Worm (Caenorhabditis elegans): ENCODE measurements around the gene C10A4.13.

Gene C10A4.13

ce11 chrX:7405393-7405792 is 7.6 kb upstream of the C10A4.13 start, which contains the start of gene C10A4.3:
C10A4.3 (plus strand) TSS chrX:7405693.
- no peak for TF ChIP-seq nhr-12 (tag; optimal IDR thresholded peaks at IDR 0.05)
- TF ChIP-seq ces-1 (GFP tag; optimal IDR thresholded peaks at IDR 0.05) = peak; percentile 8
- no peak for TF ChIP-seq unc-120 (tag; optimal IDR thresholded peaks at IDR 0.05; ENCODE audit: poor library complexity, severe bottlenecking)
- no peak for TF ChIP-seq nhr-2 (tag; optimal IDR thresholded peaks at IDR 0.05)
- TF ChIP-seq elt-1 (tag; optimal IDR thresholded peaks at IDR 0.05; ENCODE audit: borderline replicate concordance, insufficient read depth) = no peak
- no peak for TF ChIP-seq bed-3 (GFP tag; optimal IDR thresholded peaks at IDR 0.05)
- no peak for TF ChIP-seq ham-2 (GFP tag; optimal IDR thresholded peaks at IDR 0.05)
- TF ChIP-seq hlh-1 (tag; optimal IDR thresholded peaks at IDR 0.05) = no peak

- TF ChIP-seq drap-1 (GFP tag; optimal IDR thresholded peaks at IDR 0.05) (no peak), lsy-2 (tag; optimal IDR thresholded peaks at IDR 0.05) (no peak), ztf-11 (tag; optimal IDR thresholded peaks at IDR 0.05) (no peak), flh-1 (GFP tag; optimal IDR thresholded peaks at IDR 0.05) (no peak), pha-4 (tag; optimal IDR thresholded peaks at IDR 0.05) (no peak), M03D4.4 (tag; optimal IDR thresholded peaks at IDR 0.05) (no peak), blmp-1 (tag; optimal IDR thresholded peaks at IDR 0.05) (no peak), mep-1 (tag; optimal IDR thresholded peaks at IDR 0.05) (no peak), mls-2 (tag; optimal IDR thresholded peaks at IDR 0.05) (no peak), snpc-4 (tag; optimal IDR thresholded peaks at IDR 0.05) (no peak), lin-32 (GFP tag; optimal IDR thresholded peaks at IDR 0.05) (no peak), nhr-237 (tag; optimal IDR thresholded peaks at IDR 0.05) (no peak), nhr-2 (tag; optimal IDR thresholded peaks at IDR 0.05) (no peak), ceh-39 (tag; optimal IDR thresholded peaks at IDR 0.05) (no peak), unc-39 (tag; optimal IDR thresholded peaks at IDR 0.05) (no peak)
These were observed 6.7 kb upstream of the C10A4.13 start for ce11 chrX:7404551-7404950.

ce11 chrX:7400788-7401187 is 3.0 kb upstream of the C10A4.13 start, which contains the start of gene C10A4.4:
C10A4.4 (plus strand) TSS chrX:7401088.
- no peak for TF ChIP-seq zip-8 (tag; optimal IDR thresholded peaks at IDR 0.05)
- TF ChIP-seq elt-3 (tag; optimal IDR thresholded peaks at IDR 0.05) = no peak
- no peak for TF ChIP-seq M03D4.4 (tag; optimal IDR thresholded peaks at IDR 0.05)
- no peak for TF ChIP-seq sptf-1 (tag; optimal IDR thresholded peaks at IDR 0.05)
- no peak for TF ChIP-seq ceh-83 (GFP tag; optimal IDR thresholded peaks at IDR 0.05)
- no peak for TF ChIP-seq ceh-43 (GFP tag; optimal IDR thresholded peaks at IDR 0.05)
- no peak for TF ChIP-seq lin-13 (tag; optimal IDR thresholded peaks at IDR 0.05)
- no peak for TF ChIP-seq tbx-8 (GFP tag; optimal IDR thresholded peaks at IDR 0.05)
- no peak for TF ChIP-seq drap-1 (GFP tag; optimal IDR thresholded peaks at IDR 0.05)
- TF ChIP-seq ceh-39 (tag; optimal IDR thresholded peaks at IDR 0.05) = no peak
- no peak for TF ChIP-seq sem-2 (GFP tag; optimal IDR thresholded peaks at IDR 0.05)
- TF ChIP-seq ztf-11 (tag; optimal IDR thresholded peaks at IDR 0.05) = no peak
- TF ChIP-seq flh-1 (GFP tag; optimal IDR thresholded peaks at IDR 0.05) = no peak
- no peak for TF ChIP-seq unc-39 (tag; optimal IDR thresholded peaks at IDR 0.05)
- no peak for TF ChIP-seq nhr-2 (tag; optimal IDR thresholded peaks at IDR 0.05)
- TF ChIP-seq mab-5 (tag; optimal IDR thresholded peaks at IDR 0.05) = no peak
- no peak for TF ChIP-seq bed-3 (GFP tag; optimal IDR thresholded peaks at IDR 0.05)
- TF ChIP-seq cnd-1 (tag; optimal IDR thresholded peaks at IDR 0.05) = no peak
- TF ChIP-seq mls-2 (tag; optimal IDR thresholded peaks at IDR 0.05) = no peak
- TF ChIP-seq pha-4 (tag; optimal IDR thresholded peaks at IDR 0.05) = no peak

ce11 chrX:7398584-7398983 is 749 bp upstream of the C10A4.13 start, which contains the start of gene C10A4.10:
C10A4.10 (plus strand) TSS chrX:7398884.
- TF ChIP-seq unc-120 (tag; optimal IDR thresholded peaks at IDR 0.05; ENCODE audit: poor library complexity, severe bottlenecking) (no peak), ceh-83 (GFP tag; optimal IDR thresholded peaks at IDR 0.05) (no peak), mls-2 (tag; optimal IDR thresholded peaks at IDR 0.05) (no peak), nhr-76 (tag; optimal IDR thresholded peaks at IDR 0.05) (no peak), snpc-4 (tag; optimal IDR thresholded peaks at IDR 0.05) (no peak), zip-8 (tag; optimal IDR thresholded peaks at IDR 0.05) (no peak)

- TF ChIP-seq nhr-28 (tag; optimal IDR thresholded peaks at IDR 0.05) (no peak), nhr-2 (tag; optimal IDR thresholded peaks at IDR 0.05) (no peak), ceh-83 (GFP tag; optimal IDR thresholded peaks at IDR 0.05) (no peak), unc-120 (tag; optimal IDR thresholded peaks at IDR 0.05; ENCODE audit: poor library complexity, severe bottlenecking) (no peak), sptf-1 (tag; optimal IDR thresholded peaks at IDR 0.05) (no peak), sem-2 (GFP tag; optimal IDR thresholded peaks at IDR 0.05) (no peak), zip-8 (tag; optimal IDR thresholded peaks at IDR 0.05) (no peak), ceh-39 (tag; optimal IDR thresholded peaks at IDR 0.05) (no peak)
These were observed 4.7 kb downstream of the C10A4.13 start, which contains the start of gene gad-2 for ce11 chrX:7393167-7393566. gad-2 (plus strand) TSS chrX:7393467.

All from whole organism, mixed stage, embryonic.